Worm (Caenorhabditis elegans): ENCODE measurements around the gene B0218.7.

ce11 chrIV:8118790-8119189, 47.1 kb downstream of the B0218.7 start, which contains the start of gene F42G8.8:
- no peak for TF ChIP-seq ceh-20 (GFP tag; IDR thresholded peaks at IDR 0.05)
- no peak for TF ChIP-seq ama-1 (optimal IDR thresholded peaks at IDR 0.05)
- TF ChIP-seq ztf-11 (tag; optimal IDR thresholded peaks at IDR 0.05), result no peak
- TF ChIP-seq mdl-1 (tag; optimal IDR thresholded peaks at IDR 0.05), result no peak
- no peak for TF ChIP-seq mep-1 (tag; optimal IDR thresholded peaks at IDR 0.05)
- no peak for TF ChIP-seq lsy-2 (tag; optimal IDR thresholded peaks at IDR 0.05)
- TF ChIP-seq nhr-28 (tag; optimal IDR thresholded peaks at IDR 0.05), result no peak
- TF ChIP-seq Y48G9A.11 (GFP tag; IDR thresholded peaks at IDR 0.05), result no peak
